Fruit fly (Drosophila melanogaster): ENCODE results near the gene CG7299.

- no peak for TF ChIP-seq tll (GFP tag; optimal IDR thresholded peaks at IDR 0.05)
- no peak for TF ChIP-seq hth (optimal IDR thresholded peaks at IDR 0.05)
These were observed 39.7 kb upstream of the CG7299 start, which contains the start of gene CG6431 for dm6 chr2L:10723903-10724302.

Measured in whole organism, embryonic.